Fruit fly (Drosophila melanogaster): ENCODE data around the gene CG15005.

The CG15005 gene

DNA sequence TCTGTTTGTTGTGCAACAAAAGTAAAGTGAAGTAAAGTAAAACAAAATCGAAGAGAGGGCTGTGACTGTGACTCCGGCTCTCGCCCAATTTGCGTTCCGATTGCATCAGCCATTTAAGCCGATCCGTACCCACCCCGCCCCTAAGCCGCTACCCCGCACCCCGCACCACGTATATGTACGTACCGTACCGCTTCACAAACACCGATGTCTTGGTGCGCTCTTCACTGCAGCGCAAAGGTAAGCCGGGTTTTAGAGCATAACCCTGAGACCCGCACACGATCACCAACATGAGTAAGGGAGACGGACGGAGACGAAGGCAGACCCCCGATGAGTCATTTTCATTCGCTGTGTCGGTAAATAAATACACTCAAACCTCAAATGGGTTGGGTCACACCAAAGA, 28.1 kb upstream of the CG15005 start (continued):
- TF ChIP-seq Eip74EF (GFP tag; optimal IDR thresholded peaks at IDR 0.05) = no peak
- peak; percentile 71 for TF ChIP-seq kay (GFP tag; optimal IDR thresholded peaks at IDR 0.05)
- TF ChIP-seq CG18476 (GFP tag; optimal IDR thresholded peaks at IDR 0.05) = no peak
- TF ChIP-seq bbx (GFP tag; IDR thresholded peaks at IDR 0.05; ENCODE audit: partially characterized antibody) = 0 out of 2 replicates have a peak, but pooled peaks have one; percentile 23
- TF ChIP-seq fd96Cb (tag; optimal IDR thresholded peaks at IDR 0.05) = no peak
- TF ChIP-seq Hr78 (GFP tag; optimal IDR thresholded peaks at IDR 0.05) = peak in 1 of 2 experiments; percentile 76
- no peak for TF ChIP-seq pzg (GFP tag; optimal IDR thresholded peaks at IDR 0.05)
- peak; percentile 39 for TF ChIP-seq zf30C (GFP tag; optimal IDR thresholded peaks at IDR 0.05)
- TF ChIP-seq eve (GFP tag; optimal IDR thresholded peaks at IDR 0.05) = no peak
- TF ChIP-seq CG6272 (GFP tag; IDR thresholded peaks at IDR 0.05) = 0 out of 2 replicates have a peak, but pooled peaks have one; percentile 32
- TF ChIP-seq CG15479 (GFP tag; optimal IDR thresholded peaks at IDR 0.05) = peak; percentile 64
- TF ChIP-seq mam (GFP tag; optimal IDR thresholded peaks at IDR 0.05) = no peak
- TF ChIP-seq zen (tag; optimal IDR thresholded peaks at IDR 0.05) = peak; percentile 9
- TF ChIP-seq CG10543 (GFP tag; optimal IDR thresholded peaks at IDR 0.05) = peak; percentile 11
- TF ChIP-seq oc (tag; optimal IDR thresholded peaks at IDR 0.05) = peak; percentile 98
- no peak for TF ChIP-seq lov (optimal IDR thresholded peaks at IDR 0.05)
- TF ChIP-seq lov (GFP tag; IDR thresholded peaks at IDR 0.05) = 0 out of 3 replicates have a peak, but pooled peaks have one; percentile 61
- no peak for TF ChIP-seq Dfd (GFP tag; optimal IDR thresholded peaks at IDR 0.05)
- TF ChIP-seq kni (GFP tag; optimal IDR thresholded peaks at IDR 0.05) = peak; percentile 97
- peak; percentile 72 for TF ChIP-seq cg (GFP tag; optimal IDR thresholded peaks at IDR 0.05)
- peak; percentile 72; the same call in 1 of the 4 replicates for TF ChIP-seq chinmo (GFP tag; IDR thresholded peaks at IDR 0.05; ENCODE audit: partially characterized antibody)
- peak; percentile 33 for TF ChIP-seq CG1832 (GFP tag; optimal IDR thresholded peaks at IDR 0.05)
- TF ChIP-seq z (GFP tag; IDR thresholded peaks at IDR 0.05) = peak; percentile 85
- TF ChIP-seq ci (GFP tag; IDR thresholded peaks at IDR 0.05) = peak; percentile 56; the same call in 1 of the 3 replicates
- TF ChIP-seq seq (GFP tag; IDR thresholded peaks at IDR 0.05) = 0 out of 2 replicates have a peak, but pooled peaks have one; percentile 15
- peak in 1 of 2 experiments; percentile 88 for TF ChIP-seq tll (GFP tag; optimal IDR thresholded peaks at IDR 0.05)
- TF ChIP-seq Nf-YC (tag; optimal IDR thresholded peaks at IDR 0.05) = peak; percentile 3
- TF ChIP-seq mirr (GFP tag; optimal IDR thresholded peaks at IDR 0.05) = no peak
- TF ChIP-seq Rfx (GFP tag; IDR thresholded peaks at IDR 0.05) = no peak
- peak; percentile 24 for TF ChIP-seq grn (GFP tag; optimal IDR thresholded peaks at IDR 0.05)
- TF ChIP-seq CG12769 (tag; optimal IDR thresholded peaks at IDR 0.05) = peak; percentile 8
- no peak for TF ChIP-seq CG34376 (GFP tag; optimal IDR thresholded peaks at IDR 0.05)
- TF ChIP-seq peb (GFP tag; IDR thresholded peaks at IDR 0.05) = peak; percentile 30; the same call in 1 of the 2 replicates
- TF ChIP-seq pan (optimal IDR thresholded peaks at IDR 0.05) = no peak
- peak in 1 of 2 experiments; percentile 9 for TF ChIP-seq pan (GFP tag; optimal IDR thresholded peaks at IDR 0.05 in 1 of 2, IDR thresholded peaks at IDR 0.05 in 1 of 2)
- TF ChIP-seq pros (GFP tag; optimal IDR thresholded peaks at IDR 0.05) = peak; percentile 94
- peak; percentile 53 for TF ChIP-seq HLHmδ (GFP tag; optimal IDR thresholded peaks at IDR 0.05)
- TF ChIP-seq Antp (GFP tag; optimal IDR thresholded peaks at IDR 0.05) = no peak
- no peak for TF ChIP-seq CG32772 (GFP tag; IDR thresholded peaks at IDR 0.05)
- TF ChIP-seq Bdp1 (GFP tag; optimal IDR thresholded peaks at IDR 0.05) = no peak
- TF ChIP-seq CG13624 (GFP tag; optimal IDR thresholded peaks at IDR 0.05) = no peak
- TF ChIP-seq Lpt (GFP tag; optimal IDR thresholded peaks at IDR 0.05) = no peak
- no peak for TF ChIP-seq C15 (GFP tag; IDR thresholded peaks at IDR 0.05)
